Fruit fly (Drosophila melanogaster) whole organism, adult: ENCODE data around the gene Ctns.

Source experiments
- CG11617 ChIP-seq: fragments of 200-800 bp; sonication (Bioruptor generic); optimal IDR thresholded peaks from 2 replicates; lab custom pipeline; 2017; ENCODE audit warnings: mild to moderate bottlenecking, missing biosample characterization, missing genetic modification reagents, missing genetic modification characterization
- CG12768 ChIP-seq: fragments of 200-800 bp; sonication (Bioruptor generic); optimal IDR thresholded peaks from 2 replicates; lab custom pipeline; 2017; ENCODE audit warnings: missing biosample characterization, missing genetic modification characterization, mild to moderate bottlenecking, moderate library complexity, missing genetic modification reagents
- CG14711 ChIP-seq: fragments of 200-800 bp; sonication (Bioruptor generic); optimal IDR thresholded peaks from 2 replicates; lab custom pipeline; 2018; ENCODE audit warnings: missing biosample characterization, mild to moderate bottlenecking, missing genetic modification characterization, moderate library complexity
- CG1620 ChIP-seq: fragments of 200-800 bp; sonication (Bioruptor generic); optimal IDR thresholded peaks from 2 replicates; lab custom pipeline; 2016; ENCODE audit warnings: missing biosample characterization, missing genetic modification characterization
- CG33017 ChIP-seq: fragments of 200-800 bp; sonication (Bioruptor generic); optimal IDR thresholded peaks from 2 replicates; lab custom pipeline; 2018; ENCODE audit warnings: missing biosample characterization, mild to moderate bottlenecking, missing genetic modification characterization, moderate library complexity
- CG5204 ChIP-seq: fragments of 200-800 bp; sonication (Bioruptor generic); optimal IDR thresholded peaks from 2 replicates; lab custom pipeline; 2016; ENCODE audit warnings: missing biosample characterization, missing genetic modification characterization
- CG7045 ChIP-seq: fragments of 200-800 bp; sonication (Bioruptor generic); optimal IDR thresholded peaks from 2 replicates; lab custom pipeline; 2017; ENCODE audit warnings: missing biosample characterization, mild to moderate bottlenecking, missing genetic modification characterization
- CG7101 ChIP-seq: fragments of 200-800 bp; sonication (Bioruptor generic); optimal IDR thresholded peaks from 2 replicates; lab custom pipeline; 2018; ENCODE audit warnings: missing biosample characterization, mild to moderate bottlenecking, missing genetic modification characterization, moderate library complexity
- Clk ChIP-seq: fragments of 200-800 bp; sonication (Bioruptor generic); optimal IDR thresholded peaks from 2 replicates; lab custom pipeline; 2017; ENCODE audit warnings: missing biosample characterization, missing genetic modification characterization
- Crg-1 ChIP-seq: fragments of 200-800 bp; sonication (Bioruptor generic); optimal IDR thresholded peaks from 2 replicates; lab custom pipeline; 2016; ENCODE audit warnings: missing biosample characterization, missing genetic modification characterization
- Hr96 ChIP-seq: fragments of 200-800 bp; sonication (Bioruptor generic); optimal IDR thresholded peaks from 2 replicates; lab custom pipeline; 2016; ENCODE audit warnings: missing biosample characterization, missing genetic modification characterization
- Mnt ChIP-seq: fragments of 200-800 bp; sonication (Bioruptor generic); optimal IDR thresholded peaks from 2 replicates; lab custom pipeline; 2016; ENCODE audit warnings: missing biosample characterization, mild to moderate bottlenecking, missing genetic modification characterization
- bab1 ChIP-seq: fragments of 200-800 bp; sonication (Bioruptor generic); optimal IDR thresholded peaks from 3 replicates; lab custom pipeline; 2019; ENCODE audit warnings: missing biosample characterization, mild to moderate bottlenecking, missing genetic modification characterization, moderate library complexity
- cic ChIP-seq: fragments of 200-800 bp; sonication (Bioruptor generic); optimal IDR thresholded peaks from 2 replicates; lab custom pipeline; 2017; ENCODE audit warnings: missing biosample characterization, mild to moderate bottlenecking, missing genetic modification characterization, moderate library complexity
- cnc ChIP-seq, 2 experiments: fragments of >200 bp; optimal IDR thresholded peaks; 2 replicates each; lab custom pipeline; 2017
- kay ChIP-seq: fragments of 200-800 bp; sonication (Bioruptor generic); peaks from one replicate; lab custom pipeline; 2016; ENCODE audit warnings: missing biosample characterization, missing genetic modification characterization, borderline replicate concordance
- ovo ChIP-seq: fragments of 200-800 bp; sonication (Bioruptor generic); optimal IDR thresholded peaks from 2 replicates; lab custom pipeline; 2016; ENCODE audit warnings: missing biosample characterization, missing genetic modification characterization
- pad ChIP-seq: fragments of 200-800 bp; sonication (Bioruptor generic); optimal IDR thresholded peaks from 3 replicates; lab custom pipeline; 2017; ENCODE audit warnings: missing biosample characterization, missing genetic modification characterization, mild to moderate bottlenecking, moderate library complexity, missing genetic modification reagents
- tj ChIP-seq: fragments of 200-800 bp; sonication (Bioruptor generic); optimal IDR thresholded peaks from 3 replicates; lab custom pipeline; 2017; ENCODE audit warnings: missing biosample characterization, mild to moderate bottlenecking, missing genetic modification characterization, moderate library complexity
- toe ChIP-seq: fragments of 200-800 bp; sonication (Bioruptor generic); optimal IDR thresholded peaks from 2 replicates; lab custom pipeline; 2016; ENCODE audit warnings: missing biosample characterization, missing genetic modification characterization

The Ctns gene

dm6 chr3R:23048089-23048689 lies 10.6 kb downstream of the Ctns start, which contains the start of gene CG17121:
CG17121 (minus strand) TSS chr3R:23048214.
- TF ChIP-seq cic (GFP tag; lab: Kevin White, UChicago) (peak; percentile 70), CG14711 (tag; lab: Kevin White, UChicago) (no peak), CG7045 (GFP tag; lab: Kevin White, UChicago) (no peak), ovo (no peak), Hr96 (GFP tag; lab: Kevin White, UChicago) (no peak), Mnt (GFP tag; lab: Kevin White, UChicago) (peak; percentile 2), pad (GFP tag; lab: Kevin White, UChicago) (peak; percentile 20), CG33017 (tag; lab: Kevin White, UChicago) (no peak)

DNA sequence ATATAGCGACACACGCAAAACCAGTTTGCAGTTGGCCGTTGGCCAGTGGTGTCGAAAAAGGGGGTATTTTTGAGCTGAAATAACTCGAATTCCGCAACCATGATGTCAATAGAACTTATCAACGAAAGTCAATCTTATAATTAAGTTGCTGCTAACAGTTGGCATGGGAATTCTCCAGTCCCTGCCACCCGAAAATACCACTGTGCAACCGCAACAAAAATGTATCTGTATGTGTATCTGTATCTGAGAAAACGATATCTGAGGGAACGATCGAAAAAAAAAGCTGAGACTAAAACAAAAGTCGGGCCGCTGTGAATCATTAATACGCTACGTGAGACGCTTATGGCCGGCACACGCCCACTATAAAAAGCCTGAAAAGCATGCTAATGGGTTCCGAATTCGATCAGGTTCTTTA lies 12.2 kb downstream of the Ctns start:
- peak; percentile 33 for TF ChIP-seq CG33017 (tag; lab: Kevin White, UChicago)
- TF ChIP-seq Hr96 (GFP tag; lab: Kevin White, UChicago): peak; percentile 7
- TF ChIP-seq CG7045 (GFP tag; lab: Kevin White, UChicago): peak; percentile 9
- TF ChIP-seq CG11617 (GFP tag; lab: Kevin White, UChicago): no peak
- TF ChIP-seq CG5204 (GFP tag; lab: Kevin White, UChicago): peak; percentile 25
- peak; percentile 24 for TF ChIP-seq CG12768 (GFP tag; lab: Kevin White, UChicago)
- TF ChIP-seq CG7101 (tag; lab: Kevin White, UChicago): peak; percentile 10
- TF ChIP-seq Clk (GFP tag; lab: Kevin White, UChicago): no peak
- no peak for TF ChIP-seq pad (GFP tag; lab: Kevin White, UChicago)

DNA sequence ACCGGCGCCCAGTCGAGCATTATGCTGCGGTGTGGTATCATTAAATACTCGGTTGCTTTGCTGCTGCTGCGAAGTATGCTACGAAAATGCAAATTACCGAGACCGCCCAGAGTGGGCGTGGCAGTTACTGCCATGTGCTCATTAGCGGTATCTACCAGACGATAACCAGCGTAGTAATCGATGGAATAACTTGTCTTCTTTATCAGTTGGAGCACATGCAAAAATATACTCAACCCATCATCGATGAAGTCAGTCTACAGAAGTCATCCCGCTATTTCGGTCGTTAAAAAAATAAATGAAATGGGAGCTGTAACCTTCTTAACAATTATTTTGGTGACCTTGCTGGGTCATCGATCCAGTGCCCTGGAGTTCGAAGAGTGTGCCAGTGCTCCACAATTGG lies 15.1 kb downstream of the Ctns start, which contains the start of gene CG13837:
CG13837 (plus strand) TSS at position 301 of the 400 bp plus-strand sequence.
- TF ChIP-seq CG7045 (GFP tag; lab: Kevin White, UChicago) (no peak), bab1 (GFP tag; lab: Kevin White, UChicago) (no peak), tj (no peak), ovo (no peak), Mnt (GFP tag; lab: Kevin White, UChicago) (no peak), CG5204 (GFP tag; lab: Kevin White, UChicago) (no peak), CG14711 (tag; lab: Kevin White, UChicago) (no peak), toe (GFP tag; lab: Kevin White, UChicago) (no peak), CG7101 (tag; lab: Kevin White, UChicago) (no peak), CG33017 (tag; lab: Kevin White, UChicago) (no peak), Crg-1 (GFP tag; lab: Kevin White, UChicago) (no peak), Hr96 (GFP tag; lab: Kevin White, UChicago) (no peak), cnc (optimal IDR thresholded peaks at IDR 0.05; lab: Kevin White, UChicago) (no peak), Clk (GFP tag; lab: Kevin White, UChicago) (no peak), CG11617 (GFP tag; lab: Kevin White, UChicago) (no peak)

DNA sequence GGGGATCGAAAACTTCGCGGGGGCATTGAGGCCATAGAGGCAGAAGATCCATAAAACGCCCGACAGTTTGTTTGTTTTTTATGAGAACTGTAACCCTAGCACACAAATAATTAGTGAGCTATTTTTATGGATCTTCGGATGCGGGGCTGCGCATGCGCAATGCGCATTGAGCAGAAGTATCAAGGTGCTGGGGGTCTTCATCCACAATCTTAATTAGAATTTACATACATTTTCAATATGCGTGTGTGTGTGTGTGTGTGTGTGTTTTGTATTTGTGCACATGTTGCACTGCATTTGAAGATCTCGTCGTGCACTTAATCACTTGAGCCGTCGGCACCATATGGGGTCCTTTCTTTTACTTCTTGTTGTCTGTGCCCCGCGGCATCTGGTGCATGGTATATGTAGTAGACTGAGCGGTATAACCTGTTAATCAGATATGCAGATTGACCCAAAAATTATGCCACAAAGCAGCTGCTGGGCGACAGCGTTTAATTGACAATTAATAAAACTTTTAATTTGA lies 16.0 kb downstream of the Ctns start:
- TF ChIP-seq CG12768 (GFP tag; lab: Kevin White, UChicago): no peak
- no peak for TF ChIP-seq tj
- TF ChIP-seq pad (GFP tag; lab: Kevin White, UChicago): no peak
- no peak for TF ChIP-seq Hr96 (GFP tag; lab: Kevin White, UChicago)
- TF ChIP-seq kay (GFP tag; lab: Kevin White, UChicago): no peak
- no peak for TF ChIP-seq CG1620 (GFP tag; lab: Kevin White, UChicago)
- TF ChIP-seq CG7045 (GFP tag; lab: Kevin White, UChicago): no peak
- no peak for TF ChIP-seq CG14711 (tag; lab: Kevin White, UChicago)
- no peak for TF ChIP-seq cnc (optimal IDR thresholded peaks at IDR 0.05; lab: Kevin White, UChicago)
- TF ChIP-seq CG33017 (tag; lab: Kevin White, UChicago): no peak
- TF ChIP-seq Clk (GFP tag; lab: Kevin White, UChicago): no peak
- TF ChIP-seq toe (GFP tag; lab: Kevin White, UChicago): no peak
- TF ChIP-seq CG5204 (GFP tag; lab: Kevin White, UChicago): no peak
- no peak for TF ChIP-seq Mnt (GFP tag; lab: Kevin White, UChicago)
- no peak for TF ChIP-seq CG11617 (GFP tag; lab: Kevin White, UChicago)
- TF ChIP-seq CG7101 (tag; lab: Kevin White, UChicago): no peak
- TF ChIP-seq bab1 (GFP tag; lab: Kevin White, UChicago): no peak
- TF ChIP-seq cic (GFP tag; lab: Kevin White, UChicago): no peak

dm6 chr3R:23041941-23042340 lies 16.8 kb downstream of the Ctns start, which contains the start of gene CG13838:
CG13838 (plus strand) TSS chr3R:23042241.
- no peak for TF ChIP-seq CG33017 (tag; lab: Kevin White, UChicago)
- TF ChIP-seq Mnt (GFP tag; lab: Kevin White, UChicago): no peak
- TF ChIP-seq bab1 (GFP tag; lab: Kevin White, UChicago): no peak
- no peak for TF ChIP-seq kay (GFP tag; lab: Kevin White, UChicago)
- TF ChIP-seq CG7101 (tag; lab: Kevin White, UChicago): no peak
- no peak for TF ChIP-seq Clk (GFP tag; lab: Kevin White, UChicago)
- no peak for TF ChIP-seq CG1620 (GFP tag; lab: Kevin White, UChicago)
- TF ChIP-seq CG14711 (tag; lab: Kevin White, UChicago): no peak
- TF ChIP-seq CG12768 (GFP tag; lab: Kevin White, UChicago): no peak
- TF ChIP-seq cic (GFP tag; lab: Kevin White, UChicago): no peak
- TF ChIP-seq Hr96 (GFP tag; lab: Kevin White, UChicago): no peak
- no peak for TF ChIP-seq CG5204 (GFP tag; lab: Kevin White, UChicago)
